Fruit fly (Drosophila melanogaster) whole organism, embryonic: ENCODE measurements around the gene tws.

Experiments used
- Adf1 ChIP-seq: fragments of 200-800 bp; sonication (Bioruptor generic); IDR thresholded peaks from 2 replicates; pipeline ENCODE4 v1.3.6; 2022; ENCODE audit warnings: missing biosample characterization, missing genetic modification characterization
- Bgb ChIP-seq: fragments of 200-800 bp; sonication (Bioruptor generic); IDR thresholded peaks from 2 replicates; pipeline ENCODE4 v1.3.6; 2022; ENCODE audit warnings: missing biosample characterization, missing genetic modification characterization; ENCODE audit not compliant: partially characterized antibody
- CG11504 ChIP-seq: fragments of 200-800 bp; sonication (Bioruptor generic); optimal IDR thresholded peaks from 3 replicates; lab custom pipeline; 2019; ENCODE audit warnings: missing biosample characterization, mild to moderate bottlenecking, missing genetic modification characterization, moderate library complexity
- CG13287 ChIP-seq: fragments of 200-800 bp; sonication (Bioruptor generic); IDR thresholded peaks from 2 replicates; pipeline ENCODE4 v1.3.6; 2022; ENCODE audit warnings: missing biosample characterization, missing genetic modification characterization; ENCODE audit not compliant: partially characterized antibody
- CG14667 ChIP-seq: fragments of 200-800 bp; sonication (Bioruptor generic); IDR thresholded peaks from 2 replicates; pipeline ENCODE4 v1.3.6; 2022; ENCODE audit warnings: missing biosample characterization, missing genetic modification characterization
- CG16815 ChIP-seq: fragments of 200-800 bp; sonication (Bioruptor generic); optimal IDR thresholded peaks from 3 replicates; lab custom pipeline; 2017; ENCODE audit warnings: missing biosample characterization, mild to moderate bottlenecking, missing genetic modification characterization
- CG17912 ChIP-seq: fragments of 200-800 bp; sonication (Bioruptor generic); optimal IDR thresholded peaks from 2 replicates; lab custom pipeline; 2018; ENCODE audit warnings: missing biosample characterization, mild to moderate bottlenecking, missing genetic modification characterization
- CG18262 ChIP-seq: fragments of 200-800 bp; optimal IDR thresholded peaks from 3 replicates; lab custom pipeline; 2019; ENCODE audit warnings: missing biosample characterization, mild to moderate bottlenecking, missing genetic modification characterization, moderate library complexity
- CG1832 ChIP-seq: fragments of 200-800 bp; sonication (Bioruptor generic); optimal IDR thresholded peaks from 2 replicates; lab custom pipeline; 2017; ENCODE audit warnings: missing biosample characterization, mild to moderate bottlenecking, missing genetic modification characterization, inconsistent platforms
- CG18619 ChIP-seq: fragments of 200-800 bp; sonication (Bioruptor generic); optimal IDR thresholded peaks from 3 replicates; lab custom pipeline; 2017; ENCODE audit warnings: missing biosample characterization, mild to moderate bottlenecking, missing genetic modification characterization
- CG2116 ChIP-seq: fragments of 200-800 bp; sonication (Bioruptor generic); optimal IDR thresholded peaks from 3 replicates; lab custom pipeline; 2018; ENCODE audit warnings: missing biosample characterization, mild to moderate bottlenecking, missing genetic modification characterization
- CG2712 ChIP-seq: fragments of 200-800 bp; optimal IDR thresholded peaks from 3 replicates; lab custom pipeline; 2019; ENCODE audit warnings: missing biosample characterization, mild to moderate bottlenecking, missing genetic modification characterization, moderate library complexity
- CG3726 ChIP-seq: fragments of 200-800 bp; sonication (Bioruptor generic); IDR thresholded peaks from 3 replicates; pipeline ENCODE4, ENCODE4 v1.3.6; 2022; ENCODE audit warnings: missing biosample characterization, missing genetic modification characterization
- CG4328 ChIP-seq: fragments of 200-800 bp; sonication (Bioruptor generic); optimal IDR thresholded peaks from 3 replicates; lab custom pipeline; 2017; ENCODE audit warnings: missing biosample characterization, missing genetic modification reagents, missing genetic modification characterization
- CG4404 ChIP-seq: fragments of 200-800 bp; sonication (Bioruptor generic); IDR thresholded peaks from 2 replicates; pipeline ENCODE4 v1.3.6; 2022; ENCODE audit warnings: missing biosample characterization, missing genetic modification characterization
- CG6272 ChIP-seq: fragments of 200-800 bp; sonication (Bioruptor generic); IDR thresholded peaks from 2 replicates; pipeline ENCODE4 v1.3.6; 2022; ENCODE audit warnings: missing biosample characterization, missing genetic modification characterization
- CG6683 ChIP-seq: fragments of 200-800 bp; sonication (Bioruptor generic); optimal IDR thresholded peaks from 2 replicates; lab custom pipeline; 2017; ENCODE audit warnings: missing biosample characterization, mild to moderate bottlenecking, missing genetic modification characterization, missing genetic modification reagents
- CG6813 ChIP-seq: fragments of 200-800 bp; sonication (Bioruptor generic); optimal IDR thresholded peaks from 2 replicates; lab custom pipeline; 2017; ENCODE audit warnings: missing biosample characterization, missing genetic modification characterization, mild to moderate bottlenecking, moderate library complexity, missing genetic modification reagents
- CG7786 ChIP-seq: fragments of 200-800 bp; sonication (Bioruptor generic); optimal IDR thresholded peaks from 2 replicates; lab custom pipeline; 2016; ENCODE audit warnings: missing biosample characterization, missing genetic modification characterization
- CG9215 ChIP-seq: fragments of 200-800 bp; sonication (Bioruptor generic); IDR thresholded peaks from 2 replicates; pipeline ENCODE4 v1.3.6; 2022; ENCODE audit warnings: missing biosample characterization, missing genetic modification characterization
- CG9817 ChIP-seq: fragments of 200-800 bp; sonication (Bioruptor generic); optimal IDR thresholded peaks from 2 replicates; lab custom pipeline; 2018; ENCODE audit warnings: missing biosample characterization, mild to moderate bottlenecking, missing genetic modification characterization, moderate library complexity
- CG9876 ChIP-seq: fragments of 200-800 bp; sonication (Bioruptor generic); optimal IDR thresholded peaks from 2 replicates; lab custom pipeline; 2016; ENCODE audit warnings: missing biosample characterization, missing genetic modification characterization
- Dp ChIP-seq: fragments of 200-800 bp; sonication (Bioruptor generic); optimal IDR thresholded peaks from 2 replicates; lab custom pipeline; 2018; ENCODE audit warnings: missing biosample characterization, mild to moderate bottlenecking, missing genetic modification characterization, moderate library complexity
- GATAe ChIP-seq: fragments of 200-800 bp; sonication (Bioruptor generic); conservative IDR thresholded peaks from 2 replicates; pipeline ENCODE4 v1.3.6; 2022; ENCODE audit warnings: missing biosample characterization, missing genetic modification characterization
- HHEX ChIP-seq: fragments of 200-800 bp; sonication (Bioruptor generic); optimal IDR thresholded peaks from 3 replicates; lab custom pipeline; 2017; ENCODE audit warnings: missing biosample characterization, mild to moderate bottlenecking, missing genetic modification characterization, missing genetic modification reagents
- HmgZ ChIP-seq: fragments of 200-800 bp; sonication (Bioruptor generic); optimal IDR thresholded peaks from 2 replicates; lab custom pipeline; 2018; ENCODE audit warnings: missing biosample characterization, mild to moderate bottlenecking, missing genetic modification characterization
- Hr51 ChIP-seq, 2 experiments: fragments of 200-800 bp; sonication (Bioruptor generic); optimal IDR thresholded peaks; 2 replicates in 1 of 2; 3 replicates in 1 of 2; lab custom pipeline; 2016 to 2018; ENCODE audit warnings: missing biosample characterization in 2 of 2, missing genetic modification characterization in 2 of 2, mild to moderate bottlenecking in 1 of 2, moderate library complexity in 1 of 2
- Lhr ChIP-seq: fragments of 200-800 bp; sonication (Bioruptor generic); optimal IDR thresholded peaks from 3 replicates; lab custom pipeline; 2017; ENCODE audit warnings: mild to moderate bottlenecking, missing biosample characterization, missing genetic modification reagents, missing genetic modification characterization
- Opbp ChIP-seq: fragments of 200-800 bp; sonication (Bioruptor generic); IDR thresholded peaks from 3 replicates; pipeline ENCODE4 v1.3.6; 2022; ENCODE audit warnings: missing biosample characterization, missing genetic modification characterization; ENCODE audit not compliant: partially characterized antibody
- Ssrp ChIP-seq: fragments of 200-800 bp; sonication (Bioruptor generic); optimal IDR thresholded peaks from 2 replicates; lab custom pipeline; 2018; ENCODE audit warnings: missing biosample characterization, mild to moderate bottlenecking, missing genetic modification characterization, moderate library complexity
- Trl ChIP-seq, 3 experiments: fragments of >200 bp in 2 of 3; fragments of 200-800 bp in 1 of 3; sonication (Bioruptor generic) in 1 of 3; optimal IDR thresholded peaks; 2 replicates in 1 of 3; 3 replicates in 2 of 3; lab custom pipeline; 2016 to 2017; ENCODE audit warnings: missing biosample characterization in 1 of 3, missing genetic modification characterization in 1 of 3
- YL-1 ChIP-seq: fragments of 200-800 bp; sonication (Bioruptor generic); optimal IDR thresholded peaks from 3 replicates; lab custom pipeline; 2017; ENCODE audit warnings: missing biosample characterization, mild to moderate bottlenecking, missing genetic modification characterization
- crp ChIP-seq, 2 experiments: fragments of 200-800 bp; sonication (Bioruptor generic); optimal IDR thresholded peaks; 2 replicates in 1 of 2; 3 replicates in 1 of 2; lab custom pipeline; 2017; ENCODE audit warnings: missing biosample characterization in 2 of 2, missing genetic modification characterization in 2 of 2, mild to moderate bottlenecking in 1 of 2, moderate library complexity in 1 of 2
- da ChIP-seq: fragments of 200-800 bp; sonication (Bioruptor generic); optimal IDR thresholded peaks from 2 replicates; lab custom pipeline; 2016; ENCODE audit warnings: missing biosample characterization, missing genetic modification characterization
- disco-r ChIP-seq: fragments of 200-800 bp; sonication (Bioruptor generic); optimal IDR thresholded peaks from 2 replicates; lab custom pipeline; 2016; ENCODE audit warnings: missing biosample characterization, missing genetic modification characterization
- eve ChIP-seq, 2 experiments: fragments of >200 bp; optimal IDR thresholded peaks; 2 replicates each; lab custom pipeline; 2017; ENCODE audit warnings: missing biosample characterization in 2 of 2, missing genetic modification characterization in 2 of 2
- kni ChIP-seq: fragments of 200-800 bp; sonication (Bioruptor generic); optimal IDR thresholded peaks from 3 replicates; lab custom pipeline; 2017; ENCODE audit warnings: mild to moderate bottlenecking, missing biosample characterization, missing genetic modification reagents, missing genetic modification characterization
- lola ChIP-seq, 3 experiments: fragments of >200 bp in 2 of 3; fragments of 200-800 bp in 1 of 3; sonication (Bioruptor generic) in 1 of 3; optimal IDR thresholded peaks; 2 replicates each; lab custom pipeline; 2017 to 2019; ENCODE audit warnings: missing biosample characterization in 3 of 3, missing genetic modification characterization in 3 of 3, mild to moderate bottlenecking in 1 of 3, moderate library complexity in 1 of 3
- odd ChIP-seq: fragments of 200-800 bp; sonication (Bioruptor generic); optimal IDR thresholded peaks from 2 replicates; lab custom pipeline; 2017; ENCODE audit warnings: missing biosample characterization, mild to moderate bottlenecking, missing genetic modification characterization
- org-1 ChIP-seq: fragments of 200-800 bp; sonication (Bioruptor generic); optimal IDR thresholded peaks from 2 replicates; lab custom pipeline; 2017; ENCODE audit warnings: missing biosample characterization, missing genetic modification characterization
- repo ChIP-seq: fragments of 200-800 bp; sonication (Bioruptor generic); optimal IDR thresholded peaks from 2 replicates; lab custom pipeline; 2016; ENCODE audit warnings: missing biosample characterization, missing genetic modification characterization
- ro ChIP-seq: fragments of 200-800 bp; sonication (Bioruptor generic); IDR thresholded peaks from 2 replicates; pipeline ENCODE4 v1.3.6; 2022; ENCODE audit warnings: missing biosample characterization, missing genetic modification characterization
- seq ChIP-seq: fragments of 200-800 bp; sonication (Bioruptor generic); IDR thresholded peaks from 2 replicates; pipeline ENCODE4 v1.3.6; 2022; ENCODE audit warnings: missing biosample characterization, missing genetic modification characterization
- unc-4 ChIP-seq: fragments of 200-800 bp; sonication (Bioruptor generic); IDR thresholded peaks from 2 replicates; pipeline ENCODE4 v1.3.6; 2022; ENCODE audit warnings: missing biosample characterization, missing genetic modification characterization; ENCODE audit not compliant: partially characterized antibody
- unpg ChIP-seq: fragments of 200-800 bp; sonication (Bioruptor generic); optimal IDR thresholded peaks from 3 replicates; lab custom pipeline; 2018; ENCODE audit warnings: missing biosample characterization, mild to moderate bottlenecking, missing genetic modification characterization, moderate library complexity
- usp ChIP-seq: fragments of >200 bp; optimal IDR thresholded peaks from 2 replicates; lab custom pipeline; 2017; ENCODE audit warnings: missing biosample characterization, missing genetic modification characterization
- zfh1 ChIP-seq: fragments of 200-800 bp; sonication (Bioruptor generic); IDR thresholded peaks from 3 replicates; pipeline ENCODE4 v1.3.6; 2022; ENCODE audit warnings: missing biosample characterization, missing genetic modification characterization

The tws gene

DNA sequence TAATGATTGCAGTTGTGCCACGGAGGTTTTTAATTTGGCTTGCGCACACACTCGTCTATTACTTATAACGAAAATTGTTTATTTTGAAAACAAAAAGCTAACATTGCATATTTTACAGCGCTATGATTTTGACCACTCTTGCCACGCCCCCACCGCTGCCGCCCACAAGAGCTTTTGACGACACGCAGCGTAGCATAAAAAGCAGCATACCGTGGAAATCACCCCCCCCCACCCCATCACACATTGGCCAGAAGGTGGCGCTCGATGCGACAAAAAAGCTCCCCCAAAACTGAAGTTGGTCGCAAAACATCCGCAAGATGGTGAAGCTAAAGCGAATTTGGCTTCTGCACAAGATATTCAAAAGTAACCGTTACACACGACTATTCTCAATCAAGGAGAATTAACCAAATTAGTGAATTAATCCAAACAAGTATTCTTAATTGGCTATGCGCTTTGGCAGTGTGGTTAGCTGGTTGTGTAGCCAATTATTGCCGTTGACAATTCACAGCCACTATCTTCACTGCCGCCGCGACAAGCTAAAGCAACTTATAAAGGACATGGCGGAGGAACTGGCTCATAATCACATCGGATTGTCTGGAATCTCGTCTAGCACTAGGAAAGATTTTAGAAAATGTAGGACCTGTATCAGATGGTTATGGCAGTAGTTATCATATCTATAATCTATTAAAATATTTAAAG, 38.9 kb downstream of the tws start (continued):
- peak; percentile 63 for TF ChIP-seq Lhr (GFP tag; lab: Kevin White, UChicago)
- no peak for TF ChIP-seq crp (GFP tag; optimal IDR thresholded peaks at IDR 0.05; lab: Kevin White, UChicago)
- no peak for TF ChIP-seq CG6813 (GFP tag; lab: Kevin White, UChicago)
- peak; percentile 6 for TF ChIP-seq CG2712 (tag; lab: Kevin White, UChicago)
- no peak for TF ChIP-seq GATAe (GFP tag; lab: Robert Waterston, UW)
- TF ChIP-seq CG17912 (GFP tag; lab: Kevin White, UChicago), result peak; percentile 45
- peak; percentile 32; the same call in 1 of the 2 replicates for TF ChIP-seq Adf1 (GFP tag; lab: Robert Waterston, UW)
- no peak for TF ChIP-seq kni (GFP tag; lab: Kevin White, UChicago)
- TF ChIP-seq HmgZ, result peak; percentile 74
- TF ChIP-seq CG9817 (tag; lab: Kevin White, UChicago), result no peak
- TF ChIP-seq disco-r (GFP tag; lab: Kevin White, UChicago), result no peak
- TF ChIP-seq CG11504 (tag; lab: Kevin White, UChicago), result peak; percentile 32
- TF ChIP-seq Dp (GFP tag; lab: Kevin White, UChicago), result peak; percentile 36
- TF ChIP-seq unpg (GFP tag; lab: Kevin White, UChicago), result no peak
- TF ChIP-seq CG2116, result no peak
- TF ChIP-seq CG18262 (tag; lab: Kevin White, UChicago), result peak; percentile 4
- TF ChIP-seq da, result no peak
- peak; percentile 56; the same call in 1 of the 2 replicates for TF ChIP-seq Bgb (GFP tag; lab: Robert Waterston, UW)
- TF ChIP-seq YL-1, result no peak
- TF ChIP-seq CG18619 (GFP tag; lab: Kevin White, UChicago), result no peak
- TF ChIP-seq CG3726 (GFP tag; lab: Robert Waterston, UW), result no peak
- TF ChIP-seq seq (GFP tag; lab: Robert Waterston, UW), result 0 out of 2 replicates have a peak, but pooled peaks have one; percentile 19
- no peak for TF ChIP-seq CG7786
- TF ChIP-seq CG6683 (GFP tag; lab: Kevin White, UChicago), result peak; percentile 5
- no peak for TF ChIP-seq CG1832 (GFP tag; lab: Kevin White, UChicago)
- TF ChIP-seq CG4328 (GFP tag; lab: Kevin White, UChicago), result no peak
- TF ChIP-seq Ssrp (tag; lab: Kevin White, UChicago), result no peak
- TF ChIP-seq zfh1 (GFP tag; lab: Robert Waterston, UW), result 0 out of 3 replicates have a peak, but pooled peaks have one; percentile 55
- TF ChIP-seq CG9876, result no peak
- TF ChIP-seq HHEX, result peak; percentile 28
- no peak for TF ChIP-seq CG4404
- TF ChIP-seq CG16815 (GFP tag; lab: Kevin White, UChicago), result no peak
- TF ChIP-seq lola (GFP tag; optimal IDR thresholded peaks at IDR 0.05; lab: Kevin White, UChicago), result no peak
- no peak for TF ChIP-seq ro
- TF ChIP-seq CG9215 (GFP tag; lab: Robert Waterston, UW), result no peak
- 0 out of 2 replicates have a peak, but pooled peaks have one; percentile 18 for TF ChIP-seq CG6272
- TF ChIP-seq org-1, result peak; percentile 15
- no peak for TF ChIP-seq eve (GFP tag; optimal IDR thresholded peaks at IDR 0.05; lab: Kevin White, UChicago)
- TF ChIP-seq Hr51 (GFP tag; optimal IDR thresholded peaks at IDR 0.05; lab: Kevin White, UChicago), result peak in 1 of 2 experiments; percentile 24
- no peak for TF ChIP-seq usp (GFP tag; lab: Kevin White, UChicago)
- TF ChIP-seq CG13287, result peak; percentile 33; the same call in 1 of the 2 replicates
- TF ChIP-seq odd, result no peak
- TF ChIP-seq repo, result no peak
- no peak for TF ChIP-seq unc-4 (GFP tag; lab: Robert Waterston, UW)
- peak; percentile 43; the same call in 1 of the 3 replicates for TF ChIP-seq Opbp (GFP tag; lab: Robert Waterston, UW)
- no peak for TF ChIP-seq Trl (optimal IDR thresholded peaks at IDR 0.05; lab: Kevin White, UChicago)
- TF ChIP-seq Trl (GFP tag; optimal IDR thresholded peaks at IDR 0.05; lab: Kevin White, UChicago), result peak; percentile 52
- no peak for TF ChIP-seq CG14667 (GFP tag; lab: Robert Waterston, UW)
